Fruit fly (Drosophila melanogaster) whole organism, adult: ENCODE data around the gene Tgs1.

Experiments
- CG11617 ChIP-seq: fragments of 200-800 bp; sonication (Bioruptor generic); optimal IDR thresholded peaks from 2 replicates; lab custom pipeline; 2017; ENCODE audit warnings: mild to moderate bottlenecking, missing biosample characterization, missing genetic modification reagents, missing genetic modification characterization
- CG12768 ChIP-seq: fragments of 200-800 bp; sonication (Bioruptor generic); optimal IDR thresholded peaks from 2 replicates; lab custom pipeline; 2017; ENCODE audit warnings: missing biosample characterization, missing genetic modification characterization, mild to moderate bottlenecking, moderate library complexity, missing genetic modification reagents
- CG14711 ChIP-seq: fragments of 200-800 bp; sonication (Bioruptor generic); optimal IDR thresholded peaks from 2 replicates; lab custom pipeline; 2018; ENCODE audit warnings: missing biosample characterization, mild to moderate bottlenecking, missing genetic modification characterization, moderate library complexity
- CG1620 ChIP-seq: fragments of 200-800 bp; sonication (Bioruptor generic); optimal IDR thresholded peaks from 2 replicates; lab custom pipeline; 2016; ENCODE audit warnings: missing biosample characterization, missing genetic modification characterization
- CG33017 ChIP-seq: fragments of 200-800 bp; sonication (Bioruptor generic); optimal IDR thresholded peaks from 2 replicates; lab custom pipeline; 2018; ENCODE audit warnings: missing biosample characterization, mild to moderate bottlenecking, missing genetic modification characterization, moderate library complexity
- CG5204 ChIP-seq: fragments of 200-800 bp; sonication (Bioruptor generic); optimal IDR thresholded peaks from 2 replicates; lab custom pipeline; 2016; ENCODE audit warnings: missing biosample characterization, missing genetic modification characterization
- CG7045 ChIP-seq: fragments of 200-800 bp; sonication (Bioruptor generic); optimal IDR thresholded peaks from 2 replicates; lab custom pipeline; 2017; ENCODE audit warnings: missing biosample characterization, mild to moderate bottlenecking, missing genetic modification characterization
- CG7101 ChIP-seq: fragments of 200-800 bp; sonication (Bioruptor generic); optimal IDR thresholded peaks from 2 replicates; lab custom pipeline; 2018; ENCODE audit warnings: missing biosample characterization, mild to moderate bottlenecking, missing genetic modification characterization, moderate library complexity
- Clk ChIP-seq: fragments of 200-800 bp; sonication (Bioruptor generic); optimal IDR thresholded peaks from 2 replicates; lab custom pipeline; 2017; ENCODE audit warnings: missing biosample characterization, missing genetic modification characterization
- Crg-1 ChIP-seq: fragments of 200-800 bp; sonication (Bioruptor generic); optimal IDR thresholded peaks from 2 replicates; lab custom pipeline; 2016; ENCODE audit warnings: missing biosample characterization, missing genetic modification characterization
- Hr96 ChIP-seq: fragments of 200-800 bp; sonication (Bioruptor generic); optimal IDR thresholded peaks from 2 replicates; lab custom pipeline; 2016; ENCODE audit warnings: missing biosample characterization, missing genetic modification characterization
- Mnt ChIP-seq: fragments of 200-800 bp; sonication (Bioruptor generic); optimal IDR thresholded peaks from 2 replicates; lab custom pipeline; 2016; ENCODE audit warnings: missing biosample characterization, mild to moderate bottlenecking, missing genetic modification characterization
- bab1 ChIP-seq: fragments of 200-800 bp; sonication (Bioruptor generic); optimal IDR thresholded peaks from 3 replicates; lab custom pipeline; 2019; ENCODE audit warnings: missing biosample characterization, mild to moderate bottlenecking, missing genetic modification characterization, moderate library complexity
- cic ChIP-seq: fragments of 200-800 bp; sonication (Bioruptor generic); optimal IDR thresholded peaks from 2 replicates; lab custom pipeline; 2017; ENCODE audit warnings: missing biosample characterization, mild to moderate bottlenecking, missing genetic modification characterization, moderate library complexity
- cnc ChIP-seq, 2 experiments: fragments of >200 bp; optimal IDR thresholded peaks; 2 replicates each; lab custom pipeline; 2017
- kay ChIP-seq: fragments of 200-800 bp; sonication (Bioruptor generic); peaks from one replicate; lab custom pipeline; 2016; ENCODE audit warnings: missing biosample characterization, missing genetic modification characterization, borderline replicate concordance
- ovo ChIP-seq: fragments of 200-800 bp; sonication (Bioruptor generic); optimal IDR thresholded peaks from 2 replicates; lab custom pipeline; 2016; ENCODE audit warnings: missing biosample characterization, missing genetic modification characterization
- pad ChIP-seq: fragments of 200-800 bp; sonication (Bioruptor generic); optimal IDR thresholded peaks from 3 replicates; lab custom pipeline; 2017; ENCODE audit warnings: missing biosample characterization, missing genetic modification characterization, mild to moderate bottlenecking, moderate library complexity, missing genetic modification reagents
- tj ChIP-seq: fragments of 200-800 bp; sonication (Bioruptor generic); optimal IDR thresholded peaks from 3 replicates; lab custom pipeline; 2017; ENCODE audit warnings: missing biosample characterization, mild to moderate bottlenecking, missing genetic modification characterization, moderate library complexity
- toe ChIP-seq: fragments of 200-800 bp; sonication (Bioruptor generic); optimal IDR thresholded peaks from 2 replicates; lab custom pipeline; 2016; ENCODE audit warnings: missing biosample characterization, missing genetic modification characterization

Gene Tgs1

DNA sequence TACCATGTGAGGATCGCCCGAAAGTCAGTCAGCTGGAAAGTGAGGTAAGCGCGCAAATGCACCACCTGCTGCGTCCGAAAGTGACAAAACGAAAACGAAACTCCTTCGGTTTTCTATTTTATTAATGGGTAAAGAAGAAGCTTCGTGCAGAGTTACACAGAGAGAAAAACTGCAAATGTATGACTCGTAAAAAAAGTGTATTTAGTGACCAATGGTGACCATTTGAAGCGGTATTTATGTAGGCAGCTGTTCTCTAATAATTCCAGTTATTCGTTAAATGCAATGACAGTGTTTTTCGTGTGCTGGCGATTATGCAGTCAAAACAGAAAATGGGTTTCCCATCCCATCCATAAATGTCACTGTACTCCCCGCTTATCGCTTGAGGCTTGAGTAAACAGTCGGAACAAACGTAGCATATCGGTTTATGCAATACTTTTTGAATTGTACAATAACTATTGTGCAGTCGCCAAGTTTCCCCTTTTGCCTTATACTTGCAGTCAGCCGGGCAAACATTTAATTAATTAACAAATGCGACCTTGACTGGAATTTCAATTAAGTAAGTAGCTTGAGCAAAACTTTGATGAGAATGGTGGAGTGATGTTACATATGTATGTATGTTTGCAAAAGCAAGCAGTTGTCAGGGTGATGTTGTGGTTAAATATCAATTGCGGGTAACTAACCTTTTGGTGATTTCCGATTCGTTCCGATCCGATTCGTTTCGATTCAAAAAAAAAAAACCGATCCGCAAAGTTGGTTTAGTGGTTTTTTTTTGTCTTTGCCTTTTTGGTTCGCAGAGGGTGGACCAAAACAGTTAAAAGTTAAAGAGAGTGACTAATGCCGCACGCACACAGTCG, 42.3 kb downstream of the Tgs1 start:
- TF ChIP-seq kay (GFP tag; lab: Kevin White, UChicago) (peak; percentile 96), toe (GFP tag; lab: Kevin White, UChicago) (no peak)

dm6 chr3R:18298298-18298899, 43.1 kb downstream of the Tgs1 start:
- peak; percentile 11 for TF ChIP-seq CG33017 (tag; lab: Kevin White, UChicago)
- peak; percentile 54 for TF ChIP-seq CG7101 (tag; lab: Kevin White, UChicago)
- peak; percentile 40 for TF ChIP-seq pad (GFP tag; lab: Kevin White, UChicago)
- peak; percentile 18 for TF ChIP-seq CG12768
- TF ChIP-seq toe (GFP tag; lab: Kevin White, UChicago): peak; percentile 56
- no peak for TF ChIP-seq CG5204
- peak; percentile 26 for TF ChIP-seq CG14711 (tag; lab: Kevin White, UChicago)
- TF ChIP-seq CG1620 (GFP tag; lab: Kevin White, UChicago): peak; percentile 28
- TF ChIP-seq cic (GFP tag; lab: Kevin White, UChicago): peak; percentile 55
- TF ChIP-seq cnc (optimal IDR thresholded peaks at IDR 0.05; lab: Kevin White, UChicago): no peak
- peak; percentile 78 for TF ChIP-seq Mnt
- peak; percentile 6 for TF ChIP-seq tj (GFP tag; lab: Kevin White, UChicago)
- no peak for TF ChIP-seq kay (GFP tag; lab: Kevin White, UChicago)
- peak; percentile 29 for TF ChIP-seq Hr96 (GFP tag; lab: Kevin White, UChicago)
- TF ChIP-seq CG7045 (GFP tag; lab: Kevin White, UChicago): peak; percentile 61
- no peak for TF ChIP-seq CG11617
- TF ChIP-seq ovo (GFP tag; lab: Kevin White, UChicago): peak; percentile 41
- TF ChIP-seq bab1: no peak

dm6 chr3R:18298900-18299321, 43.6 kb downstream of the Tgs1 start, which contains the start of gene Dlc90F:
Dlc90F (plus strand) TSS chr3R:18299229.
- peak; percentile 79 for TF ChIP-seq Hr96 (GFP tag; lab: Kevin White, UChicago)
- peak; percentile 35 for TF ChIP-seq CG7045 (GFP tag; lab: Kevin White, UChicago)
- TF ChIP-seq toe (GFP tag; lab: Kevin White, UChicago): peak; percentile 85
- TF ChIP-seq CG14711 (tag; lab: Kevin White, UChicago): peak; percentile 59
- peak; percentile 61 for TF ChIP-seq CG11617
- peak; percentile 45 for TF ChIP-seq CG33017 (tag; lab: Kevin White, UChicago)
- TF ChIP-seq CG1620 (GFP tag; lab: Kevin White, UChicago): peak; percentile 57
- peak; percentile 71 for TF ChIP-seq CG7101 (tag; lab: Kevin White, UChicago)
- TF ChIP-seq Mnt: peak; percentile 66
- no peak for TF ChIP-seq cic (GFP tag; lab: Kevin White, UChicago)
- TF ChIP-seq kay (GFP tag; lab: Kevin White, UChicago): peak; percentile 93
- no peak for TF ChIP-seq CG5204
- peak; percentile 36 for TF ChIP-seq pad (GFP tag; lab: Kevin White, UChicago)
- TF ChIP-seq Clk (GFP tag; lab: Kevin White, UChicago): peak; percentile 39
- TF ChIP-seq tj (GFP tag; lab: Kevin White, UChicago): peak; percentile 47
- TF ChIP-seq bab1: peak; percentile 69
- TF ChIP-seq Crg-1: peak; percentile 72
- TF ChIP-seq cnc (optimal IDR thresholded peaks at IDR 0.05; lab: Kevin White, UChicago): no peak
- TF ChIP-seq CG12768: peak; percentile 49
- TF ChIP-seq ovo (GFP tag; lab: Kevin White, UChicago): peak; percentile 45

DNA sequence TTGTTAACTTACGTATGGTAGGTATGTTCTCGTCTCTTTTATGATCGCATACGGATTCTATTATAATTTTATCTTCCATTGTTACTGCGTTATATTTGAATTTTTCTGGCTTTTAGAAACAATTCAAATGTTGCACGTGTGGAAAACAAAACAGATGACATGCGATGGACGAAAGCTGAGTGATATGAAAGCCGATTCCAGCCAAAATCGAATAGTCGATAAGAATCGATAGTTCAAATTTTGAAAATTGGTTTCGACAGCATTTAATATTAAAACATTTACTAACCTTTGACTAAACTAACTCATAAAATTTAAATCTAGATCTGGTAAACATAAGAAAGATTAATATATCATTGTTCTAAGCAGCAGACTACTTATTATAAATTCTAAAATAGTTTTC, 46.2 kb downstream of the Tgs1 start, which contains the start of gene Polr1E:
Polr1E (minus strand) TSS at position 160 of the 400 bp plus-strand sequence.
- TF ChIP-seq pad (GFP tag; lab: Kevin White, UChicago) (no peak), Crg-1 (peak; percentile 8), Mnt (peak; percentile 99)

DNA sequence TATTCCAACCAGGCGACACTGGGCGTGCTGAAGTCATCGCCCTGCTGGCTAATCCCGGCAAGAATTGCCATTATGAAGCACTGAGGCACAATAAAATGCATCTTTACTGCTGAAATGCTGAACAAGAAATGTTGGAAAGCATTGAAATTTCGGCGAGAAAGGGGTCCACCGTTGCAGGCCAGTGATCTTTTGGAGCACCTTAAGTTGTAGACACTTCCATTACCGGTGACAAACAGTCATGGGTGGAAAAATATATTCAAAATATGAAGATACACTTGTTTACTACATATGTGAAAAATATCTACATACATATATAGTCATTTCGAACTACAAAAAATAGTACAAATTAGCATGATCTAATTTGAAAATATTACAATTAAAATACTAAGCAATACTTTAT, 47.4 kb downstream of the Tgs1 start, which contains the start of gene CG7126:
CG7126 (minus strand) TSS at position 101 of the 400 bp plus-strand sequence.
- TF ChIP-seq CG1620 (GFP tag; lab: Kevin White, UChicago) (no peak), toe (GFP tag; lab: Kevin White, UChicago) (no peak), Crg-1 (no peak), CG7045 (GFP tag; lab: Kevin White, UChicago) (no peak), cnc (optimal IDR thresholded peaks at IDR 0.05; lab: Kevin White, UChicago) (no peak), CG33017 (tag; lab: Kevin White, UChicago) (no peak), bab1 (no peak), CG5204 (no peak), Mnt (no peak), CG11617 (no peak), Hr96 (GFP tag; lab: Kevin White, UChicago) (no peak), ovo (GFP tag; lab: Kevin White, UChicago) (no peak), kay (GFP tag; lab: Kevin White, UChicago) (no peak), CG14711 (tag; lab: Kevin White, UChicago) (no peak), cic (GFP tag; lab: Kevin White, UChicago) (no peak), tj (GFP tag; lab: Kevin White, UChicago) (no peak), CG7101 (tag; lab: Kevin White, UChicago) (no peak), pad (GFP tag; lab: Kevin White, UChicago) (no peak), Clk (GFP tag; lab: Kevin White, UChicago) (no peak), CG12768 (no peak)
